Worm (Caenorhabditis elegans) whole organism, L2 larva: ENCODE results near the gene F27E5.7.

ENCODE experiments used
- F13H6.1 ChIP-seq: sonication (generic microtip); optimal IDR thresholded peaks from 2 replicates; lab custom pipeline; 2016; ENCODE audit warnings: missing genetic modification characterization, missing compliant biosample characterization
- ceh-82 ChIP-seq: fragments of 150-350 bp; optimal IDR thresholded peaks from 2 replicates; lab custom pipeline; 2014; ENCODE audit warnings: missing biosample characterization, missing genetic modification characterization
- elt-3 ChIP-seq: sonication (generic microtip); optimal IDR thresholded peaks from 2 replicates; lab custom pipeline; 2017; ENCODE audit warnings: missing biosample characterization, missing genetic modification characterization
- fos-1 ChIP-seq: fragments of 150-350 bp; optimal IDR thresholded peaks from 2 replicates; lab custom pipeline; 2014; ENCODE audit warnings: missing biosample characterization, missing genetic modification characterization
- lin-13 ChIP-seq: fragments of 150-350 bp; optimal IDR thresholded peaks from 2 replicates; lab custom pipeline; 2014; ENCODE audit warnings: missing biosample characterization, missing genetic modification reagents, missing genetic modification characterization
- lin-39 ChIP-seq: fragments of 150-350 bp; optimal IDR thresholded peaks from 2 replicates; lab custom pipeline; 2014; ENCODE audit warnings: missing biosample characterization, missing genetic modification reagents, missing genetic modification characterization
- nhr-12 ChIP-seq: fragments of 150-350 bp; optimal IDR thresholded peaks from 2 replicates; lab custom pipeline; 2014; ENCODE audit warnings: missing biosample characterization, missing genetic modification characterization
- nhr-21 ChIP-seq: fragments of 150-350 bp; optimal IDR thresholded peaks from 2 replicates; lab custom pipeline; 2014; ENCODE audit warnings: missing biosample characterization, missing genetic modification characterization
- nhr-25 ChIP-seq: fragments of 150-350 bp; sonication (generic microtip); optimal IDR thresholded peaks from 3 replicates; lab custom pipeline; 2014; ENCODE audit warnings: missing biosample characterization, missing genetic modification characterization
- nhr-77 ChIP-seq: fragments of 150-350 bp; optimal IDR thresholded peaks from 2 replicates; lab custom pipeline; 2014; ENCODE audit warnings: missing biosample characterization, missing genetic modification characterization
- skn-1 ChIP-seq: sonication (generic microtip); optimal IDR thresholded peaks from 2 replicates; lab custom pipeline; 2017; ENCODE audit warnings: missing biosample characterization, missing genetic modification characterization
- unc-39 ChIP-seq: fragments of 150-350 bp; optimal IDR thresholded peaks from 2 replicates; lab custom pipeline; 2014; ENCODE audit warnings: missing biosample characterization, missing genetic modification characterization
- unc-62 ChIP-seq: fragments of 150-350 bp; optimal IDR thresholded peaks from 2 replicates; lab custom pipeline; 2014; ENCODE audit warnings: missing biosample characterization, missing genetic modification reagents, missing genetic modification characterization

ce11 chrII:10108377-10108776, 14.2 kb upstream of the F27E5.7 start, which contains the start of the genes ZK945.7 and ZK945.8:
- TF ChIP-seq fos-1 (no peak), ceh-82 (no peak), F13H6.1 (tag; lab: Kevin White, UChicago) (no peak), nhr-77 (tag; lab: Kevin White, UChicago) (no peak), nhr-25 (no peak), nhr-12 (tag; lab: Kevin White, UChicago) (no peak), elt-3 (tag; lab: Kevin White, UChicago) (no peak), skn-1 (tag; lab: Kevin White, UChicago) (no peak), unc-62 (GFP tag; lab: Kevin White, UChicago) (no peak), unc-39 (no peak), lin-39 (no peak), lin-13 (GFP tag; lab: Kevin White, UChicago) (no peak), nhr-21 (tag; lab: Kevin White, UChicago) (no peak)
